Worm (Caenorhabditis elegans): ENCODE measurements around the gene K02D10.8.

DNA sequence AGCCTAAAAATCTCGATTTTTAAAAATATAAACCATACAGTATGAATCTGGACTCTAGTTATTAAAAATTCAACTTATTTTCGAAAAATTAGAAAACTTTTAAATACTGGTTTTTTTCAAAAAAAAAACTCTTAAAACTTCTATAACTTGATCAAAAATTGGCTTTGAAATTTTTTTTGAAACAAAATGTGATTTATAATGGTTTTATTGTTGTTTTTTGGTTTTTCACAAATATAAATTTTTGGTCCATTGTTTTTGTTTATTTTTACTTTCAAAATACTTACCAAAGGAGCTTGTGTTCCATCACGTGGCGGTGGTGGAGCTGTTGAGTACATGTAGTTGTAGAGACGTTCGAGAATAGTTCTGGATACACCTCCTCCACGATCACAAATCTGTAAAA lies 47.9 kb upstream of the K02D10.8 start:
- no peak for TF ChIP-seq Y55F3AM.14 (GFP tag; optimal IDR thresholded peaks at IDR 0.05)
- TF ChIP-seq lsy-2 (tag; optimal IDR thresholded peaks at IDR 0.05) = no peak
- no peak for TF ChIP-seq fos-1 (tag; optimal IDR thresholded peaks at IDR 0.05)
- no peak for TF ChIP-seq elt-1 (tag; optimal IDR thresholded peaks at IDR 0.05)
- TF ChIP-seq egl-27 (tag; optimal IDR thresholded peaks at IDR 0.05) = no peak
- TF ChIP-seq skn-1 (tag; optimal IDR thresholded peaks at IDR 0.05) = no peak
- no peak for TF ChIP-seq nhr-129 (tag; optimal IDR thresholded peaks at IDR 0.05)
- TF ChIP-seq unc-39 (tag; optimal IDR thresholded peaks at IDR 0.05) = no peak
- TF ChIP-seq lin-11 (tag; optimal IDR thresholded peaks at IDR 0.05) = no peak
- no peak for TF ChIP-seq nhr-12 (tag; optimal IDR thresholded peaks at IDR 0.05)
- TF ChIP-seq ama-1 (optimal IDR thresholded peaks at IDR 0.05) = no peak
- no peak for TF ChIP-seq gmeb-1 (tag; optimal IDR thresholded peaks at IDR 0.05)

Measured in whole organism, L2 larva.